Fruit fly (Drosophila melanogaster) whole organism, embryonic: ENCODE results near the gene htl.

Source experiments
- Atf-2 ChIP-seq: fragments of 200-800 bp; sonication (Bioruptor generic); optimal IDR thresholded peaks from 2 replicates; lab custom pipeline; 2016; ENCODE audit warnings: missing biosample characterization, missing genetic modification characterization
- CG10979 ChIP-seq: fragments of 200-800 bp; sonication (Bioruptor generic); optimal IDR thresholded peaks from 2 replicates; lab custom pipeline; 2018; ENCODE audit warnings: missing biosample characterization, mild to moderate bottlenecking, missing genetic modification characterization, moderate library complexity
- CG12071 ChIP-seq: fragments of 200-800 bp; sonication (Bioruptor generic); optimal IDR thresholded peaks from 3 replicates; lab custom pipeline; 2018; ENCODE audit warnings: missing biosample characterization, mild to moderate bottlenecking, missing genetic modification characterization
- CG15011 ChIP-seq: fragments of 200-800 bp; sonication (Bioruptor generic); optimal IDR thresholded peaks from 3 replicates; lab custom pipeline; 2018; ENCODE audit warnings: missing biosample characterization, mild to moderate bottlenecking, missing genetic modification characterization
- CG1647 ChIP-seq: fragments of 200-800 bp; sonication (Bioruptor generic); optimal IDR thresholded peaks from 3 replicates; lab custom pipeline; 2016; ENCODE audit warnings: missing biosample characterization, missing genetic modification characterization
- CG17568 ChIP-seq: fragments of 200-800 bp; sonication (Bioruptor generic); optimal IDR thresholded peaks from 2 replicates; lab custom pipeline; 2018; ENCODE audit warnings: missing biosample characterization, mild to moderate bottlenecking, missing genetic modification characterization, moderate library complexity
- CG18599 ChIP-seq: fragments of 200-800 bp; sonication (Bioruptor generic); optimal IDR thresholded peaks from 3 replicates; lab custom pipeline; 2017; ENCODE audit warnings: missing biosample characterization, missing genetic modification characterization, mild to moderate bottlenecking, moderate library complexity, missing genetic modification reagents
- CG2202 ChIP-seq: fragments of 200-800 bp; sonication (Bioruptor generic); optimal IDR thresholded peaks from 2 replicates; lab custom pipeline; 2018; ENCODE audit warnings: missing biosample characterization, mild to moderate bottlenecking, missing genetic modification characterization
- CG31441 ChIP-seq: fragments of 200-800 bp; sonication (Bioruptor generic); IDR thresholded peaks from 2 replicates; pipeline ENCODE4 v1.3.6; 2022; ENCODE audit warnings: missing biosample characterization, missing genetic modification characterization
- CG32532 ChIP-seq: fragments of 200-800 bp; sonication (Bioruptor generic); IDR thresholded peaks from 2 replicates; pipeline ENCODE4 v1.3.6; 2022; ENCODE audit warnings: missing biosample characterization, missing genetic modification characterization
- CG34376 ChIP-seq: fragments of 200-800 bp; sonication (Bioruptor generic); optimal IDR thresholded peaks from 2 replicates; lab custom pipeline; 2018; ENCODE audit warnings: missing biosample characterization, mild to moderate bottlenecking, missing genetic modification characterization
- CG4360 ChIP-seq: fragments of 200-800 bp; sonication (Bioruptor generic); IDR thresholded peaks from 2 replicates; pipeline ENCODE4 v1.3.6; 2022; ENCODE audit warnings: missing biosample characterization, missing genetic modification characterization
- CG5953 ChIP-seq: fragments of 200-800 bp; sonication (Bioruptor generic); IDR thresholded peaks from 2 replicates; pipeline ENCODE4 v1.3.6; 2022; ENCODE audit warnings: missing biosample characterization, missing genetic modification characterization
- CG6791 ChIP-seq: fragments of 200-800 bp; sonication (Bioruptor generic); IDR thresholded peaks from 3 replicates; pipeline ENCODE4 v1.3.6; 2022; ENCODE audit warnings: missing biosample characterization, missing genetic modification characterization; ENCODE audit not compliant: partially characterized antibody
- CG8359 ChIP-seq: fragments of 200-800 bp; sonication (Bioruptor generic); optimal IDR thresholded peaks from 2 replicates; lab custom pipeline; 2017; ENCODE audit warnings: missing biosample characterization, mild to moderate bottlenecking, missing genetic modification characterization, borderline replicate concordance
- CG9932 ChIP-seq: fragments of 200-800 bp; sonication (Bioruptor generic); IDR thresholded peaks from 2 replicates; pipeline ENCODE4 v1.3.6; 2022; ENCODE audit warnings: missing biosample characterization, missing genetic modification characterization
- Dek ChIP-seq: fragments of 200-800 bp; sonication (Bioruptor generic); optimal IDR thresholded peaks from 3 replicates; lab custom pipeline; 2019; ENCODE audit warnings: missing biosample characterization, mild to moderate bottlenecking, missing genetic modification characterization, moderate library complexity
- Dip2 ChIP-seq: fragments of 200-800 bp; sonication (Bioruptor generic); IDR thresholded peaks from 2 replicates; pipeline ENCODE4 v1.3.6; 2022; ENCODE audit warnings: missing biosample characterization, missing genetic modification characterization
- Doc3 ChIP-seq: fragments of 200-800 bp; sonication (Bioruptor generic); IDR thresholded peaks from 3 replicates; pipeline ENCODE4 v1.3.6; 2022; ENCODE audit warnings: missing biosample characterization, missing genetic modification characterization; ENCODE audit not compliant: partially characterized antibody
- Dref ChIP-seq: fragments of 200-800 bp; sonication (Bioruptor generic); IDR thresholded peaks from 2 replicates; pipeline ENCODE4 v1.3.6; 2022; ENCODE audit warnings: missing biosample characterization, missing genetic modification characterization
- Hand ChIP-seq: fragments of 200-800 bp; sonication (Bioruptor generic); optimal IDR thresholded peaks from 2 replicates; lab custom pipeline; 2017; ENCODE audit warnings: mild to moderate bottlenecking, missing biosample characterization, missing genetic modification reagents, missing genetic modification characterization
- MTF-1 ChIP-seq: fragments of 200-800 bp; sonication (Bioruptor generic); optimal IDR thresholded peaks from 2 replicates; lab custom pipeline; 2018; ENCODE audit warnings: missing biosample characterization, mild to moderate bottlenecking, missing genetic modification characterization, borderline replicate concordance
- NK7.1 ChIP-seq: fragments of 200-800 bp; sonication (Bioruptor generic); optimal IDR thresholded peaks from 3 replicates; lab custom pipeline; 2016; ENCODE audit warnings: missing biosample characterization, missing genetic modification characterization
- Ravus ChIP-seq: fragments of 200-800 bp; sonication (Bioruptor generic); IDR thresholded peaks from 2 replicates; pipeline ENCODE4 v1.3.6; 2022; ENCODE audit warnings: missing biosample characterization, missing genetic modification characterization
- Rfx ChIP-seq: fragments of 200-800 bp; sonication (Bioruptor generic); IDR thresholded peaks from 2 replicates; pipeline ENCODE4 v1.3.6; 2022; ENCODE audit warnings: missing biosample characterization, missing genetic modification characterization
- Sry-δ ChIP-seq: fragments of 200-800 bp; sonication (Bioruptor generic); optimal IDR thresholded peaks from 2 replicates; lab custom pipeline; 2016; ENCODE audit warnings: missing biosample characterization, missing genetic modification characterization
- Xbp1 ChIP-seq: fragments of 200-800 bp; sonication (Bioruptor generic); optimal IDR thresholded peaks from 3 replicates; lab custom pipeline; 2016; ENCODE audit warnings: missing biosample characterization, mild to moderate bottlenecking, missing genetic modification characterization
- bcd ChIP-seq: fragments of 200-800 bp; sonication (Bioruptor generic); optimal IDR thresholded peaks from 2 replicates; lab custom pipeline; 2017; ENCODE audit warnings: missing biosample characterization, mild to moderate bottlenecking, missing genetic modification characterization
- caup ChIP-seq: fragments of 200-800 bp; sonication (Bioruptor generic); optimal IDR thresholded peaks from 3 replicates; lab custom pipeline; 2017; ENCODE audit warnings: missing biosample characterization, mild to moderate bottlenecking, missing genetic modification characterization, moderate library complexity; ENCODE audit not compliant: severe bottlenecking
- cwo ChIP-seq: fragments of 200-800 bp; sonication (Bioruptor generic); optimal IDR thresholded peaks from 3 replicates; lab custom pipeline; 2017; ENCODE audit warnings: missing biosample characterization, missing genetic modification characterization, mild to moderate bottlenecking, moderate library complexity, missing genetic modification reagents
- da ChIP-seq: fragments of 200-800 bp; sonication (Bioruptor generic); optimal IDR thresholded peaks from 2 replicates; lab custom pipeline; 2016; ENCODE audit warnings: missing biosample characterization, missing genetic modification characterization
- fd3F ChIP-seq: fragments of 200-800 bp; sonication (Bioruptor generic); optimal IDR thresholded peaks from 2 replicates; lab custom pipeline; 2018; ENCODE audit warnings: missing biosample characterization, mild to moderate bottlenecking, missing genetic modification characterization, moderate library complexity
- ftz-f1 ChIP-seq: fragments of 200-800 bp; sonication (Bioruptor generic); optimal IDR thresholded peaks from 2 replicates; lab custom pipeline; 2016; ENCODE audit warnings: missing biosample characterization, missing genetic modification characterization
- hbn ChIP-seq: fragments of 200-800 bp; sonication (Bioruptor generic); IDR thresholded peaks from 2 replicates; pipeline ENCODE4 v1.3.6; 2022; ENCODE audit warnings: missing biosample characterization, missing genetic modification characterization; ENCODE audit not compliant: partially characterized antibody
- her ChIP-seq: fragments of 200-800 bp; sonication (Bioruptor generic); optimal IDR thresholded peaks from 2 replicates; lab custom pipeline; 2016; ENCODE audit warnings: missing biosample characterization, missing genetic modification characterization
- ind ChIP-seq: fragments of 200-800 bp; sonication (Bioruptor generic); optimal IDR thresholded peaks from 3 replicates; lab custom pipeline; 2016; ENCODE audit warnings: missing biosample characterization, missing genetic modification characterization
- mirr ChIP-seq: fragments of 200-800 bp; sonication (Bioruptor generic); optimal IDR thresholded peaks from 3 replicates; lab custom pipeline; 2018; ENCODE audit warnings: missing biosample characterization, mild to moderate bottlenecking, missing genetic modification characterization
- mld ChIP-seq: fragments of 200-800 bp; sonication (Bioruptor generic); IDR thresholded peaks from 3 replicates; pipeline ENCODE4 v1.3.6; 2022; ENCODE audit warnings: missing biosample characterization, missing genetic modification characterization; ENCODE audit not compliant: partially characterized antibody
- nerfin-2 ChIP-seq: fragments of 200-800 bp; sonication (Bioruptor generic); IDR thresholded peaks from 2 replicates; pipeline ENCODE4 v1.3.6; 2022; ENCODE audit warnings: missing biosample characterization, missing genetic modification characterization; ENCODE audit not compliant: partially characterized antibody
- pita ChIP-seq: fragments of 200-800 bp; sonication (Bioruptor generic); optimal IDR thresholded peaks from 2 replicates; lab custom pipeline; 2017; ENCODE audit warnings: missing biosample characterization, mild to moderate bottlenecking, missing genetic modification characterization
- pum ChIP-seq: fragments of 200-800 bp; sonication (Bioruptor generic); optimal IDR thresholded peaks from 2 replicates; lab custom pipeline; 2016; ENCODE audit warnings: missing biosample characterization, missing genetic modification characterization
- rib ChIP-seq: fragments of 200-800 bp; sonication (Bioruptor generic); IDR thresholded peaks from 2 replicates; pipeline ENCODE4 v1.3.6; 2022; ENCODE audit warnings: missing biosample characterization, missing genetic modification characterization
- schlank ChIP-seq: fragments of 200-800 bp; sonication (Bioruptor generic); optimal IDR thresholded peaks from 2 replicates; lab custom pipeline; 2018; ENCODE audit warnings: missing biosample characterization, mild to moderate bottlenecking, missing genetic modification characterization
- sug ChIP-seq: fragments of 200-800 bp; optimal IDR thresholded peaks from 2 replicates; lab custom pipeline; 2019; ENCODE audit warnings: missing biosample characterization, mild to moderate bottlenecking, missing genetic modification characterization, moderate library complexity
- tap ChIP-seq: fragments of 200-800 bp; optimal IDR thresholded peaks from 3 replicates; lab custom pipeline; 2019; ENCODE audit warnings: missing biosample characterization, mild to moderate bottlenecking, missing genetic modification characterization, moderate library complexity
- tin ChIP-seq: fragments of 200-800 bp; sonication (Bioruptor generic); optimal IDR thresholded peaks from 3 replicates; lab custom pipeline; 2016; ENCODE audit warnings: missing biosample characterization, missing genetic modification characterization
- twi ChIP-seq: fragments of 200-800 bp; optimal IDR thresholded peaks from 2 replicates; lab custom pipeline; 2019; ENCODE audit warnings: missing biosample characterization, mild to moderate bottlenecking, missing genetic modification characterization, moderate library complexity
- wdn ChIP-seq: fragments of 200-800 bp; sonication (Bioruptor generic); IDR thresholded peaks from 2 replicates; pipeline ENCODE4 v1.3.6; 2022; ENCODE audit warnings: missing biosample characterization, missing genetic modification characterization
- wor ChIP-seq: fragments of 200-800 bp; sonication (Bioruptor generic); IDR thresholded peaks from 2 replicates; pipeline ENCODE4 v1.3.6; 2022; ENCODE audit warnings: missing biosample characterization, missing genetic modification characterization
- zfh2 ChIP-seq: fragments of 200-800 bp; sonication (Bioruptor generic); optimal IDR thresholded peaks from 2 replicates; lab custom pipeline; 2016; ENCODE audit warnings: missing biosample characterization, missing genetic modification characterization

htl gene

dm6 chr3R:18021261-18021679 lies 31.5 kb downstream of the htl start, which contains the start of gene CG7785 (continued):
- TF ChIP-seq CG34376 (peak; percentile 6), CG10979 (tag; lab: Kevin White, UChicago) (peak; percentile 55), CG17568 (peak; percentile 7), wdn (GFP tag; lab: Robert Waterston, UW) (no peak; the same call in 1 of the 2 replicates), CG12071 (GFP tag; lab: Kevin White, UChicago) (no peak), fd3F (GFP tag; lab: Kevin White, UChicago) (peak; percentile 48), CG2202 (tag; lab: Kevin White, UChicago) (peak; percentile 4), mirr (GFP tag; lab: Kevin White, UChicago) (no peak), CG8359 (GFP tag; lab: Kevin White, UChicago) (no peak), Sry-δ (GFP tag; lab: Kevin White, UChicago) (peak; percentile 12), CG4360 (GFP tag; lab: Robert Waterston, UW) (peak; percentile 70), CG9932 (GFP tag; lab: Robert Waterston, UW) (no peak), wor (peak; percentile 28; the same call in 1 of the 2 replicates), Doc3 (GFP tag; lab: Robert Waterston, UW) (no peak), her (peak; percentile 20), CG6791 (GFP tag; lab: Robert Waterston, UW) (no peak), tap (tag; lab: Kevin White, UChicago) (no peak), Dek (tag; lab: Kevin White, UChicago) (peak; percentile 48), schlank (tag; lab: Kevin White, UChicago) (no peak), ind (GFP tag; lab: Kevin White, UChicago) (peak; percentile 40), tin (GFP tag; lab: Kevin White, UChicago) (peak; percentile 13), bcd (GFP tag; lab: Kevin White, UChicago) (peak; percentile 60), CG31441 (peak; percentile 70), Rfx (peak; percentile 58; the same call in 1 of the 2 replicates), mld (no peak), CG15011 (GFP tag; lab: Kevin White, UChicago) (no peak), twi (tag; lab: Kevin White, UChicago) (no peak), CG32532 (GFP tag; lab: Robert Waterston, UW) (peak; percentile 79; the same call in 1 of the 2 replicates), sug (tag; lab: Kevin White, UChicago) (peak; percentile 48), pita (GFP tag; lab: Kevin White, UChicago) (peak; percentile 41), CG18599 (no peak), NK7.1 (GFP tag; lab: Kevin White, UChicago) (no peak), CG5953 (GFP tag; lab: Robert Waterston, UW) (no peak), Atf-2 (GFP tag; lab: Kevin White, UChicago) (peak; percentile 61), Ravus (GFP tag; lab: Robert Waterston, UW) (no peak), hbn (GFP tag; lab: Robert Waterston, UW) (no peak), cwo (GFP tag; lab: Kevin White, UChicago) (no peak), Dref (GFP tag; lab: Robert Waterston, UW) (no peak), zfh2 (GFP tag; lab: Kevin White, UChicago) (peak; percentile 3), MTF-1 (GFP tag; lab: Kevin White, UChicago) (no peak), nerfin-2 (GFP tag; lab: Robert Waterston, UW) (no peak), caup (GFP tag; lab: Kevin White, UChicago) (peak; percentile 54), CG1647 (GFP tag; lab: Kevin White, UChicago) (no peak), Xbp1 (peak; percentile 73), Dip2 (peak; percentile 99), da (peak; percentile 1), rib (GFP tag; lab: Robert Waterston, UW) (no peak), pum (GFP tag; lab: Kevin White, UChicago) (peak; percentile 42), ftz-f1 (no peak), Hand (GFP tag; lab: Kevin White, UChicago) (no peak)
